Worm (Caenorhabditis elegans) whole organism, L4 larva: ENCODE results near the gene msa-1.

Experiments used
- aly-2 ChIP-seq: sonication (generic microtip); optimal IDR thresholded peaks from 2 replicates; lab custom pipeline; 2018; ENCODE audit warnings: missing biosample characterization, missing genetic modification characterization
- fkh-10 ChIP-seq: fragments of 150-350 bp; optimal IDR thresholded peaks from 2 replicates; lab custom pipeline; 2014; ENCODE audit warnings: missing biosample characterization, missing genetic modification reagents, missing genetic modification characterization
- lin-38 ChIP-seq: fragments of 200-800 bp; sonication (Bioruptor generic); IDR thresholded peaks from 2 replicates; pipeline ENCODE4 v1.3.6; 2022; ENCODE audit warnings: missing genetic modification reagents, missing genetic modification characterization, missing compliant biosample characterization
- vab-7 ChIP-seq: fragments of 200-800 bp; sonication (Bioruptor generic); IDR thresholded peaks from 2 replicates; pipeline ENCODE4 v1.3.6; 2022; ENCODE audit warnings: missing genetic modification reagents, missing genetic modification characterization, missing compliant biosample characterization

- TF ChIP-seq fkh-10 (GFP tag; lab: Kevin White, UChicago) (no peak), lin-38 (no peak), vab-7 (no peak), aly-2 (no peak)
These were observed 18.2 kb upstream of the msa-1 start for ce11 chrIV:9070188-9070587.
